Fruit fly (Drosophila melanogaster) whole organism, embryonic: ENCODE results near the gene CG8369.
A peak's percentile ranks its signal among the peaks of the same experiment; 100 is the strongest.

ENCODE experiments used
- Aef1 ChIP-seq: fragments of 200-800 bp; sonication (Bioruptor generic); IDR thresholded peaks from 3 replicates; pipeline ENCODE4 v1.3.6; 2022; ENCODE audit warnings: missing biosample characterization, missing genetic modification characterization
- Atf-2 ChIP-seq: fragments of 200-800 bp; sonication (Bioruptor generic); optimal IDR thresholded peaks from 2 replicates; lab custom pipeline; 2016; ENCODE audit warnings: missing biosample characterization, missing genetic modification characterization
- B-H1 ChIP-seq: fragments of 200-800 bp; sonication (Bioruptor generic); IDR thresholded peaks from 3 replicates; pipeline ENCODE4 v1.3.6; 2022; ENCODE audit warnings: missing biosample characterization, missing genetic modification characterization
- B-H2 ChIP-seq: fragments of 200-800 bp; sonication (Bioruptor generic); optimal IDR thresholded peaks from 2 replicates; lab custom pipeline; 2018; ENCODE audit warnings: missing biosample characterization, mild to moderate bottlenecking, missing genetic modification characterization
- BEAF-32 ChIP-seq: fragments of 200-800 bp; sonication (Bioruptor generic); optimal IDR thresholded peaks from 3 replicates; lab custom pipeline; 2017; ENCODE audit warnings: missing biosample characterization, missing genetic modification characterization, mild to moderate bottlenecking, moderate library complexity, missing genetic modification reagents
- CG10321 ChIP-seq: fragments of 200-800 bp; sonication (Bioruptor generic); IDR thresholded peaks from 2 replicates; pipeline ENCODE4 v1.3.6; 2022; ENCODE audit warnings: missing biosample characterization, missing genetic modification characterization
- CG10462 ChIP-seq: fragments of 200-800 bp; sonication (Bioruptor generic); optimal IDR thresholded peaks from 2 replicates; lab custom pipeline; 2016; ENCODE audit warnings: missing biosample characterization, missing genetic modification characterization
- CG10959 ChIP-seq: fragments of 200-800 bp; sonication (Bioruptor generic); IDR thresholded peaks from 2 replicates; pipeline ENCODE4 v1.3.6; 2022; ENCODE audit warnings: missing biosample characterization, missing genetic modification characterization
- CG1233 ChIP-seq: fragments of 200-800 bp; sonication (Bioruptor generic); optimal IDR thresholded peaks from 4 replicates; lab custom pipeline; 2018; ENCODE audit warnings: missing biosample characterization, mild to moderate bottlenecking, missing genetic modification characterization
- CG13123 ChIP-seq: fragments of 200-800 bp; sonication (Bioruptor generic); optimal IDR thresholded peaks from 2 replicates; lab custom pipeline; 2016; ENCODE audit warnings: missing biosample characterization, missing genetic modification characterization
- CG13624 ChIP-seq: fragments of 200-800 bp; sonication (Bioruptor generic); optimal IDR thresholded peaks from 2 replicates; lab custom pipeline; 2016; ENCODE audit warnings: missing biosample characterization, missing genetic modification characterization
- CG14441 ChIP-seq: fragments of 200-800 bp; sonication (Bioruptor generic); IDR thresholded peaks from 2 replicates; pipeline ENCODE4 v1.3.6; 2022; ENCODE audit warnings: missing biosample characterization, missing genetic modification characterization
- CG15514 ChIP-seq: fragments of 200-800 bp; sonication (Bioruptor generic); optimal IDR thresholded peaks from 3 replicates; lab custom pipeline; 2017; ENCODE audit warnings: missing biosample characterization, missing genetic modification characterization, mild to moderate bottlenecking, moderate library complexity, missing genetic modification reagents
- CG15696 ChIP-seq: fragments of 200-800 bp; sonication (Bioruptor generic); optimal IDR thresholded peaks from 2 replicates; lab custom pipeline; 2019; ENCODE audit warnings: missing biosample characterization, mild to moderate bottlenecking, missing genetic modification characterization, moderate library complexity
- CG1647 ChIP-seq: fragments of 200-800 bp; sonication (Bioruptor generic); optimal IDR thresholded peaks from 3 replicates; lab custom pipeline; 2016; ENCODE audit warnings: missing biosample characterization, missing genetic modification characterization
- CG17568 ChIP-seq: fragments of 200-800 bp; sonication (Bioruptor generic); optimal IDR thresholded peaks from 2 replicates; lab custom pipeline; 2018; ENCODE audit warnings: missing biosample characterization, mild to moderate bottlenecking, missing genetic modification characterization, moderate library complexity
- CG32532 ChIP-seq: fragments of 200-800 bp; sonication (Bioruptor generic); IDR thresholded peaks from 2 replicates; pipeline ENCODE4 v1.3.6; 2022; ENCODE audit warnings: missing biosample characterization, missing genetic modification characterization
- CG33213 ChIP-seq: fragments of 200-800 bp; sonication (Bioruptor generic); optimal IDR thresholded peaks from 3 replicates; lab custom pipeline; 2016; ENCODE audit warnings: missing biosample characterization, missing genetic modification characterization
- CG34422 ChIP-seq: fragments of 200-800 bp; sonication (Bioruptor generic); IDR thresholded peaks from 3 replicates; pipeline ENCODE4 v1.3.6; 2022; ENCODE audit warnings: missing biosample characterization, missing genetic modification characterization
- CG4360 ChIP-seq: fragments of 200-800 bp; sonication (Bioruptor generic); IDR thresholded peaks from 2 replicates; pipeline ENCODE4 v1.3.6; 2022; ENCODE audit warnings: missing biosample characterization, missing genetic modification characterization
- CG6689 ChIP-seq: fragments of 200-800 bp; sonication (Bioruptor generic); IDR thresholded peaks from 2 replicates; pipeline ENCODE4 v1.3.6; 2022; ENCODE audit warnings: missing biosample characterization, missing genetic modification characterization
- CG7839 ChIP-seq: fragments of 200-800 bp; sonication (Bioruptor generic); optimal IDR thresholded peaks from 3 replicates; lab custom pipeline; 2018; ENCODE audit warnings: missing biosample characterization, mild to moderate bottlenecking, missing genetic modification characterization, moderate library complexity
- HLH3B ChIP-seq: fragments of 200-800 bp; sonication (Bioruptor generic); IDR thresholded peaks from 2 replicates; pipeline ENCODE4 v1.3.6; 2022; ENCODE audit warnings: missing biosample characterization, missing genetic modification characterization
- Lhr ChIP-seq: fragments of 200-800 bp; sonication (Bioruptor generic); optimal IDR thresholded peaks from 3 replicates; lab custom pipeline; 2017; ENCODE audit warnings: mild to moderate bottlenecking, missing biosample characterization, missing genetic modification reagents, missing genetic modification characterization
- Lim3 ChIP-seq: fragments of 200-800 bp; sonication (Bioruptor generic); IDR thresholded peaks from 2 replicates; pipeline ENCODE4 v1.3.6; 2022; ENCODE audit warnings: missing biosample characterization, missing genetic modification characterization
- Meics ChIP-seq: fragments of 200-800 bp; sonication (Bioruptor generic); optimal IDR thresholded peaks from 2 replicates; lab custom pipeline; 2017; ENCODE audit warnings: missing biosample characterization, mild to moderate bottlenecking, missing genetic modification characterization
- NC2α ChIP-seq: fragments of 200-800 bp; sonication (Bioruptor generic); optimal IDR thresholded peaks from 2 replicates; lab custom pipeline; 2016; ENCODE audit warnings: missing biosample characterization, missing genetic modification characterization
- Trl ChIP-seq, 3 experiments: fragments of >200 bp in 2 of 3; fragments of 200-800 bp in 1 of 3; sonication (Bioruptor generic) in 1 of 3; optimal IDR thresholded peaks; 2 replicates in 1 of 3; 3 replicates in 2 of 3; lab custom pipeline; 2016 to 2017; ENCODE audit warnings: missing biosample characterization in 1 of 3, missing genetic modification characterization in 1 of 3
- Xrp1 ChIP-seq: fragments of 200-800 bp; sonication (Bioruptor generic); IDR thresholded peaks from 2 replicates; pipeline ENCODE4 v1.3.6; 2022; ENCODE audit warnings: missing biosample characterization, missing genetic modification characterization
- cg ChIP-seq: fragments of 200-800 bp; sonication (Bioruptor generic); optimal IDR thresholded peaks from 3 replicates; lab custom pipeline; 2019; ENCODE audit warnings: missing biosample characterization, mild to moderate bottlenecking, missing genetic modification characterization, moderate library complexity
- dmrt99B ChIP-seq: fragments of 200-800 bp; sonication (Bioruptor generic); optimal IDR thresholded peaks from 2 replicates; lab custom pipeline; 2018; ENCODE audit warnings: missing biosample characterization, mild to moderate bottlenecking, missing genetic modification characterization, moderate library complexity
- ems ChIP-seq: fragments of 200-800 bp; sonication (Bioruptor generic); optimal IDR thresholded peaks from 3 replicates; lab custom pipeline; 2016; ENCODE audit warnings: missing biosample characterization, missing genetic modification characterization
- gem ChIP-seq: fragments of 200-800 bp; sonication (Bioruptor generic); optimal IDR thresholded peaks from 2 replicates; lab custom pipeline; 2019; ENCODE audit warnings: missing biosample characterization, mild to moderate bottlenecking, missing genetic modification characterization, moderate library complexity
- ham ChIP-seq: fragments of 200-800 bp; sonication (Bioruptor generic); IDR thresholded peaks from 2 replicates; pipeline ENCODE4 v1.3.6; 2022; ENCODE audit warnings: missing biosample characterization, missing genetic modification characterization
- hb ChIP-seq: fragments of 200-800 bp; sonication (Bioruptor generic); IDR thresholded peaks from 3 replicates; pipeline ENCODE4 v1.3.6; 2022; ENCODE audit warnings: missing biosample characterization, missing genetic modification characterization; ENCODE audit not compliant: partially characterized antibody
- hkb ChIP-seq, 2 experiments: fragments of 200-800 bp in 1 of 2; fragments of >200 bp in 1 of 2; sonication (Bioruptor generic) in 1 of 2; IDR thresholded peaks in 1 of 2; optimal IDR thresholded peaks in 1 of 2; 2 replicates each; pipeline versions ENCODE4 v1.3.6 to Lab custom; 2017 to 2022; ENCODE audit warnings: missing biosample characterization in 1 of 2, missing genetic modification characterization in 1 of 2
- lilli ChIP-seq: fragments of 200-800 bp; sonication (Bioruptor generic); optimal IDR thresholded peaks from 3 replicates; lab custom pipeline; 2016; ENCODE audit warnings: missing biosample characterization, missing genetic modification characterization
- mld ChIP-seq: fragments of 200-800 bp; sonication (Bioruptor generic); IDR thresholded peaks from 3 replicates; pipeline ENCODE4 v1.3.6; 2022; ENCODE audit warnings: missing biosample characterization, missing genetic modification characterization; ENCODE audit not compliant: partially characterized antibody
- pfk ChIP-seq: fragments of 200-800 bp; sonication (Bioruptor generic); optimal IDR thresholded peaks from 2 replicates; lab custom pipeline; 2018; ENCODE audit warnings: missing biosample characterization, mild to moderate bottlenecking, missing genetic modification characterization, moderate library complexity
- pum ChIP-seq: fragments of 200-800 bp; sonication (Bioruptor generic); optimal IDR thresholded peaks from 2 replicates; lab custom pipeline; 2016; ENCODE audit warnings: missing biosample characterization, missing genetic modification characterization
- sim ChIP-seq: fragments of 200-800 bp; sonication (Bioruptor generic); IDR thresholded peaks from 2 replicates; pipeline ENCODE4 v1.3.6; 2022; ENCODE audit warnings: missing biosample characterization, missing genetic modification characterization
- sima ChIP-seq: fragments of 200-800 bp; sonication (Bioruptor generic); optimal IDR thresholded peaks from 2 replicates; lab custom pipeline; 2016; ENCODE audit warnings: missing biosample characterization, missing genetic modification characterization
- sna ChIP-seq: fragments of 200-800 bp; sonication (Bioruptor generic); IDR thresholded peaks from 2 replicates; pipeline ENCODE4 v1.3.6; 2022; ENCODE audit warnings: missing biosample characterization, missing genetic modification characterization; ENCODE audit not compliant: partially characterized antibody
- trh ChIP-seq: fragments of 200-800 bp; sonication (Bioruptor generic); optimal IDR thresholded peaks from 2 replicates; lab custom pipeline; 2016; ENCODE audit warnings: missing biosample characterization, missing genetic modification characterization
- tx ChIP-seq: fragments of 200-800 bp; sonication (Bioruptor generic); optimal IDR thresholded peaks from 2 replicates; lab custom pipeline; 2016; ENCODE audit warnings: missing biosample characterization, missing genetic modification characterization
- zen ChIP-seq: fragments of 200-800 bp; sonication (Bioruptor generic); optimal IDR thresholded peaks from 3 replicates; lab custom pipeline; 2018; ENCODE audit warnings: missing biosample characterization, mild to moderate bottlenecking, missing genetic modification characterization, moderate library complexity
- zfh2 ChIP-seq: fragments of 200-800 bp; sonication (Bioruptor generic); optimal IDR thresholded peaks from 2 replicates; lab custom pipeline; 2016; ENCODE audit warnings: missing biosample characterization, missing genetic modification characterization

The CG8369 gene

DNA sequence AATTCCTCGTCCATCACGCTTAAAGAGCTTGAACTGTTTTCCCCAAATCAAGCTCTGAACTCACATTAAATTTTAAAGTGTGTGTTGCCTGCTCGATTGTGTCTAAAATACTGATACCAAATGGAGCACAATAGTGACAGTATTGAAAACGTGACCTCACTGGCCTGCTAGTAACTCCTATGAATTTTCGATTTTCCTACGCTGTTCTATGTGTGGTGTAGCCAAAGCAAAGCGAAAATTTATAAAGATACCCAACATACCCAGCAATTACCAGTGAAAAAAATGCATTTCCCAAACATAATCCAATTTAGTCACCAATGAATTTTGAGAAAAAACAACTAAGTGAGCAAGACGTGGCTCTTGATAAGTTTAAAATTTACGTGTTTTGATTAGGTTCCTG, 42.0 kb upstream of the CG8369 start, which contains the start of gene CG33191 (continued):
- TF ChIP-seq B-H2 (GFP tag; lab: Kevin White, UChicago), result no peak
- no peak for TF ChIP-seq Xrp1
- TF ChIP-seq CG32532 (GFP tag; lab: Robert Waterston, UW), result no peak
- no peak for TF ChIP-seq CG14441 (GFP tag; lab: Robert Waterston, UW)
- TF ChIP-seq sna (GFP tag; lab: Robert Waterston, UW), result no peak

- TF ChIP-seq cg (GFP tag; lab: Kevin White, UChicago), result no peak
These were observed 41.1 kb upstream of the CG8369 start, which contains the start of gene CG33189 for dm6 chr3R:8780689-8781088. Gene CG33189 (minus strand): TSS chr3R:8780789.

DNA sequence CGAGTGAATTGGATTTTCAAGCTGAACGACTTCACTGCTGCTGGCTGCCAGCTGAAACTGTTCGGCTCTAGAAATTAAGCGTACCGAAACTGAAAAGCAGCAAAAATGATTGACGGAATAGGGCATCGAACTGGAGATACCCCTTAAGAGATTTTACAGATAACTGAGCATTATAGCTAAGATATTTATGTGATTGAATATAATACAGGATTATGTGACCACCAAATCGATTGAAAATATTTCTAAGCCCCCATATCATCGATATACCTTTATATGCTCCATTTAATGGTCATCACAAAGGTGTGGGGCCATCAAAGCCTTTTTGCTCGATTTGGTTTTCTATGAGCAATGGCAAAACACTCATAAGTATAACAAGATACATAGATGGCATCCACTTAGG, 37.0 kb upstream of the CG8369 start:
- TF ChIP-seq mld (GFP tag; lab: Robert Waterston, UW) (no peak), NC2α (GFP tag; lab: Kevin White, UChicago) (no peak), CG15696 (tag; lab: Kevin White, UChicago) (no peak), trh (GFP tag; lab: Kevin White, UChicago) (no peak), CG15514 (peak; percentile 19), Lim3 (GFP tag; lab: Robert Waterston, UW) (no peak), tx (GFP tag; lab: Kevin White, UChicago) (peak; percentile 41), lilli (no peak), gem (tag; lab: Kevin White, UChicago) (no peak), B-H1 (GFP tag; lab: Robert Waterston, UW) (peak; percentile 47; the same call in 2 of the 3 replicates), hb (GFP tag; lab: Robert Waterston, UW) (no peak), Lhr (GFP tag; lab: Kevin White, UChicago) (no peak), zfh2 (GFP tag; lab: Kevin White, UChicago) (peak; percentile 50), CG10321 (GFP tag; lab: Robert Waterston, UW) (no peak), pum (no peak), ems (GFP tag; lab: Kevin White, UChicago) (peak; percentile 1), pfk (GFP tag; lab: Kevin White, UChicago) (no peak), Aef1 (GFP tag; lab: Robert Waterston, UW) (no peak), CG17568 (GFP tag; lab: Kevin White, UChicago) (no peak), CG1233 (GFP tag; lab: Kevin White, UChicago) (peak; percentile 11), CG4360 (no peak), CG7839 (tag; lab: Kevin White, UChicago) (no peak), Trl (optimal IDR thresholded peaks at IDR 0.05; lab: Kevin White, UChicago) (no peak), Trl (GFP tag; optimal IDR thresholded peaks at IDR 0.05; lab: Kevin White, UChicago) (peak; percentile 24), Meics (GFP tag; lab: Kevin White, UChicago) (no peak), hkb (optimal IDR thresholded peaks at IDR 0.05; lab: Kevin White, UChicago) (no peak), hkb (GFP tag; IDR thresholded peaks at IDR 0.05; lab: Robert Waterston, UW) (peak; percentile 48; the same call in 1 of the 2 replicates), dmrt99B (tag; lab: Kevin White, UChicago) (no peak), CG1647 (GFP tag; lab: Kevin White, UChicago) (no peak), CG10959 (no peak), zen (no peak), sim (GFP tag; lab: Robert Waterston, UW) (no peak), sima (no peak), CG34422 (GFP tag; lab: Robert Waterston, UW) (peak; percentile 62; the same call in 2 of the 3 replicates), CG33213 (GFP tag; lab: Kevin White, UChicago) (no peak), CG10462 (GFP tag; lab: Kevin White, UChicago) (no peak), CG6689 (peak; percentile 35; the same call in 1 of the 2 replicates), HLH3B (peak; percentile 74), CG13624 (no peak), CG13123 (GFP tag; lab: Kevin White, UChicago) (no peak), Atf-2 (GFP tag; lab: Kevin White, UChicago) (no peak), BEAF-32 (GFP tag; lab: Kevin White, UChicago) (no peak), ham (GFP tag; lab: Robert Waterston, UW) (no peak)
